Worm (Caenorhabditis elegans): ENCODE measurements around the gene clec-179.

DNA sequence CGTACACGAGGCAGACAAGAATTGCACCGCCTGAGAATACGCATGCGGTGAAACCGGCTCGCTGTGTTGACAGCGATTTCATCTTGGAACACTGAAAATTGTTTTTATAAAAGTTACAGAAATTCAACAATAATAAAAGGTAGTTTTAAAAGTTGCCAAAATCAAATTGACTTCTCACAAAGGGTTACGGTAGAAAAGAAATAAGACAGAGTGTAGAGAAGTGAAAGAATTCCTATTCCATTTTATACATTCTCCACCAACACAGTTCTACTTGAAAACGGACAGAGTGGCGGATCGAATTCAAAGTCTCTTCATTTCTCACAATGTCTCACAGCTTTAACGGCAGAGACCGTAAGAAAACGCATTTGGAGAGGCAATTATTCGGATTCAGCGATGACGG is 32.1 kb downstream of the clec-179 start, which contains the start of gene col-113:
- TF ChIP-seq mdl-1 (tag; optimal IDR thresholded peaks at IDR 0.05) (no peak), nhr-77 (tag; optimal IDR thresholded peaks at IDR 0.05) (no peak), unc-62 (GFP tag; optimal IDR thresholded peaks at IDR 0.05) (no peak), ceh-82 (tag; optimal IDR thresholded peaks at IDR 0.05) (no peak), pha-4 (tag; optimal IDR thresholded peaks at IDR 0.05) (no peak), egl-5 (tag; optimal IDR thresholded peaks at IDR 0.05) (no peak), ceh-28 (tag; optimal IDR thresholded peaks at IDR 0.05) (no peak), unc-39 (tag; optimal IDR thresholded peaks at IDR 0.05) (no peak), sea-2 (GFP tag; optimal IDR thresholded peaks at IDR 0.05) (no peak), ama-1 (optimal IDR thresholded peaks at IDR 0.05) (no peak)

Measured in whole organism, L3 larva.